Worm (Caenorhabditis elegans): ENCODE data around the gene ZK84.2.

ZK84.2 gene

DNA sequence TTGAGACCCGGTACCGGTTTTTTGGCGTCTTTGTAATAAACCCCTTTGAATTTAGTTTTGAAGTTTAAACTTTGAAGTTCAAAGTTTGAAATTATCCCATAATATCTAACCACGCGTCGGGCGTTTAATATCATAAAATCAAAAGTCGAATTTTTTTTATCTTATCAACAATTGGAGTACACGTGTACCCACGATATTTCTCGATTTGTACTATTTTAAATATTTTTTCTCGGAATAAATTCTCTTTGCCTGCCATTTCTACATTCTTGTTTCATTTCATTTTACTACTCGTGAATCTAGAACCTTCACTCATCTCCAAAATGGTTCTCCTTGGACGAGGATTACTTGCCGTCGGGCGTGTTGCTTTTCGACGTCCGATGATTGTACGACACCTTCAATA is 36.0 kb downstream of the ZK84.2 start, which contains the start of gene gldc-1:
Gene gldc-1 (plus strand): TSS at position 301 of the 400 bp plus-strand sequence.
- TF ChIP-seq lin-39 (tag; optimal IDR thresholded peaks at IDR 0.05), result no peak
- TF ChIP-seq ces-1 (GFP tag; optimal IDR thresholded peaks at IDR 0.05), result no peak
- TF ChIP-seq tbx-2 (tag; optimal IDR thresholded peaks at IDR 0.05), result no peak
- TF ChIP-seq nhr-84 (tag; optimal IDR thresholded peaks at IDR 0.05), result no peak
- TF ChIP-seq ceh-63 (GFP tag; optimal IDR thresholded peaks at IDR 0.05), result no peak
- no peak for TF ChIP-seq C04F5.9 (tag; optimal IDR thresholded peaks at IDR 0.05)
- no peak for TF ChIP-seq grh-1 (GFP tag; IDR thresholded peaks at IDR 0.05)
- TF ChIP-seq fos-1 (tag; optimal IDR thresholded peaks at IDR 0.05), result no peak
- TF ChIP-seq sox-4 (tag; optimal IDR thresholded peaks at IDR 0.05), result no peak
- no peak for TF ChIP-seq lin-13 (GFP tag; optimal IDR thresholded peaks at IDR 0.05)
- no peak for TF ChIP-seq lin-35 (GFP tag; optimal IDR thresholded peaks at IDR 0.05)
- no peak for TF ChIP-seq efl-1 (optimal IDR thresholded peaks at IDR 0.05)
- TF ChIP-seq efl-1 (GFP tag; optimal IDR thresholded peaks at IDR 0.05 in 1 of 2), result peak in 1 of 2 experiments; percentile 37
- TF ChIP-seq sup-37 (GFP tag; optimal IDR thresholded peaks at IDR 0.05), result no peak
- TF ChIP-seq elt-3 (tag; optimal IDR thresholded peaks at IDR 0.05), result peak in 1 of 6 experiments; percentile 24
- TF ChIP-seq unc-62 (GFP tag; optimal IDR thresholded peaks at IDR 0.05), result no peak
- TF ChIP-seq nhr-237 (tag; optimal IDR thresholded peaks at IDR 0.05), result no peak
- no peak for TF ChIP-seq pax-3 (tag; optimal IDR thresholded peaks at IDR 0.05)
- no peak for TF ChIP-seq nhr-77 (tag; optimal IDR thresholded peaks at IDR 0.05)

DNA sequence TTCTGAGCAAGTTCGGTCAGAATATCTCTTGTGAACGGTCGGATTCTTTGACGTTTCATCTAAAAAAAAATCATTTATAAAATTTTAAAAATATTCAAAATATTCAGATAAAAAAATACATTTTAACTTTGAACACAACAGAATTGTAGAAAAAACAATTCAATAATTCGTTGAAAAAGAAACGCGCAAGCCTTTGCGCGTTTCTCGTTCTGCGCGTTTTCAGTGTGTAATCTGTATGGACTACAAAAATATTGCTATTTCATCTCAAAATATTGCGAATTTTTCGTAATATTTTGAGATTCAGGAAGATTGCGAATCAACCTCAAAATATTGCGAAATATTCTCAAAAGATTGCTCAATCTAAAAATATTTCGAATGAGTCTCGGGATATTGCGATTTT is 41.8 kb downstream of the ZK84.2 start, which contains the start of gene R12C12.7:
Gene R12C12.7 (minus strand): TSS at position 59 of the 400 bp plus-strand sequence.
- no peak for TF ChIP-seq hpl-2 (GFP tag; optimal IDR thresholded peaks at IDR 0.05)
- TF ChIP-seq fos-1 (tag; optimal IDR thresholded peaks at IDR 0.05), result no peak
- TF ChIP-seq xbp-1 (tag; optimal IDR thresholded peaks at IDR 0.05), result no peak
- no peak for TF ChIP-seq nhr-90 (tag; optimal IDR thresholded peaks at IDR 0.05; ENCODE audit: poor library complexity)
- no peak for TF ChIP-seq jun-1 (tag; optimal IDR thresholded peaks at IDR 0.05)
- no peak for TF ChIP-seq C04F5.9 (tag; optimal IDR thresholded peaks at IDR 0.05)
- no peak for TF ChIP-seq skn-1 (tag; optimal IDR thresholded peaks at IDR 0.05)
- TF ChIP-seq C34B4.2 (tag; optimal IDR thresholded peaks at IDR 0.05), result no peak
- TF ChIP-seq nhr-47 (tag; optimal IDR thresholded peaks at IDR 0.05), result no peak
- no peak for TF ChIP-seq ztf-4 (tag; optimal IDR thresholded peaks at IDR 0.05)
- TF ChIP-seq tlp-1 (tag; optimal IDR thresholded peaks at IDR 0.05), result no peak
- no peak for TF ChIP-seq ces-1 (GFP tag; optimal IDR thresholded peaks at IDR 0.05)
- peak; percentile 5 for TF ChIP-seq snu-23 (GFP tag; optimal IDR thresholded peaks at IDR 0.05)
- peak; percentile 17 for TF ChIP-seq blmp-1 (tag; optimal IDR thresholded peaks at IDR 0.05)
- TF ChIP-seq mab-9 (GFP tag; IDR thresholded peaks at IDR 0.05), result no peak
- no peak for TF ChIP-seq pax-3 (tag; optimal IDR thresholded peaks at IDR 0.05)
- TF ChIP-seq sptf-1 (tag; optimal IDR thresholded peaks at IDR 0.05), result no peak
- no peak for TF ChIP-seq unc-30 (tag; optimal IDR thresholded peaks at IDR 0.05)
- no peak for TF ChIP-seq vab-15 (tag; optimal IDR thresholded peaks at IDR 0.05)
- TF ChIP-seq ceh-63 (GFP tag; optimal IDR thresholded peaks at IDR 0.05), result no peak
- no peak for TF ChIP-seq isw-1 (GFP tag; IDR thresholded peaks at IDR 0.05)
- no peak for TF ChIP-seq hlh-4 (tag; optimal IDR thresholded peaks at IDR 0.05)
- TF ChIP-seq lir-3 (tag; optimal IDR thresholded peaks at IDR 0.05; ENCODE audit: poor library complexity), result no peak
- TF ChIP-seq sox-4 (tag; optimal IDR thresholded peaks at IDR 0.05), result no peak
- TF ChIP-seq efl-3 (GFP tag; optimal IDR thresholded peaks at IDR 0.05), result no peak
- no peak for TF ChIP-seq alr-1 (tag; optimal IDR thresholded peaks at IDR 0.05; ENCODE audit: borderline replicate concordance)
- TF ChIP-seq nhr-19 (GFP tag; conservative IDR thresholded peaks at IDR 0.05), result no peak
- TF ChIP-seq zag-1 (tag; optimal IDR thresholded peaks at IDR 0.05), result no peak
- no peak for TF ChIP-seq nhr-84 (tag; optimal IDR thresholded peaks at IDR 0.05)
- TF ChIP-seq unc-86 (tag; optimal IDR thresholded peaks at IDR 0.05), result no peak
- no peak for TF ChIP-seq swsn-7 (tag; optimal IDR thresholded peaks at IDR 0.05)
- no peak for TF ChIP-seq aha-1 (tag; optimal IDR thresholded peaks at IDR 0.05)
- TF ChIP-seq nhr-28 (tag; optimal IDR thresholded peaks at IDR 0.05), result no peak
- no peak for TF ChIP-seq nhr-76 (tag; optimal IDR thresholded peaks at IDR 0.05)
- peak; percentile 3 for TF ChIP-seq nhr-20 (tag; optimal IDR thresholded peaks at IDR 0.05)
- no peak for TF ChIP-seq zip-4 (GFP tag; optimal IDR thresholded peaks at IDR 0.05)
- TF ChIP-seq ceh-88 (GFP tag; IDR thresholded peaks at IDR 0.05), result no peak
- TF ChIP-seq hlh-17 (GFP tag; optimal IDR thresholded peaks at IDR 0.05; ENCODE audit: borderline replicate concordance), result no peak
- TF ChIP-seq irx-1 (tag; optimal IDR thresholded peaks at IDR 0.05), result no peak
- no peak for TF ChIP-seq fkh-10 (GFP tag; optimal IDR thresholded peaks at IDR 0.05)
- no peak for TF ChIP-seq elt-3 (tag; optimal IDR thresholded peaks at IDR 0.05)
- TF ChIP-seq lin-39 (tag; optimal IDR thresholded peaks at IDR 0.05), result no peak
